Fruit fly (Drosophila melanogaster) whole organism, embryonic: ENCODE measurements around the gene Asator.

ENCODE experiments used
- Atf3 ChIP-seq: fragments of 200-800 bp; sonication (Bioruptor generic); optimal IDR thresholded peaks from 3 replicates; lab custom pipeline; 2016; ENCODE audit warnings: missing biosample characterization, missing genetic modification characterization
- Bdp1 ChIP-seq: fragments of 200-800 bp; sonication (Bioruptor generic); optimal IDR thresholded peaks from 3 replicates; lab custom pipeline; 2016; ENCODE audit warnings: missing biosample characterization, missing genetic modification characterization
- CG10209 ChIP-seq: fragments of 200-800 bp; sonication (Bioruptor generic); optimal IDR thresholded peaks from 3 replicates; lab custom pipeline; 2017; ENCODE audit warnings: missing biosample characterization, mild to moderate bottlenecking, missing genetic modification characterization, missing genetic modification reagents
- CG10431 ChIP-seq: fragments of 200-800 bp; sonication (Bioruptor generic); optimal IDR thresholded peaks from 3 replicates; lab custom pipeline; 2018; ENCODE audit warnings: missing biosample characterization, mild to moderate bottlenecking, missing genetic modification characterization
- CG11247 ChIP-seq: fragments of 200-800 bp; sonication (Bioruptor generic); IDR thresholded peaks from 2 replicates; pipeline ENCODE4 v1.3.6; 2022; ENCODE audit warnings: missing biosample characterization, missing genetic modification characterization
- CG12299 ChIP-seq: fragments of 200-800 bp; sonication (Bioruptor generic); optimal IDR thresholded peaks from 2 replicates; lab custom pipeline; 2018; ENCODE audit warnings: missing biosample characterization, mild to moderate bottlenecking, missing genetic modification characterization
- CG13424 ChIP-seq: fragments of 200-800 bp; sonication (Bioruptor generic); optimal IDR thresholded peaks from 2 replicates; lab custom pipeline; 2019; ENCODE audit warnings: missing biosample characterization, mild to moderate bottlenecking, missing genetic modification characterization, moderate library complexity
- CG17829 ChIP-seq: fragments of 200-800 bp; optimal IDR thresholded peaks from 2 replicates; lab custom pipeline; 2019; ENCODE audit warnings: missing biosample characterization, mild to moderate bottlenecking, missing genetic modification characterization, moderate library complexity
- CG2116 ChIP-seq: fragments of 200-800 bp; sonication (Bioruptor generic); optimal IDR thresholded peaks from 3 replicates; lab custom pipeline; 2018; ENCODE audit warnings: missing biosample characterization, mild to moderate bottlenecking, missing genetic modification characterization
- CG31388 ChIP-seq: fragments of 200-800 bp; sonication (Bioruptor generic); optimal IDR thresholded peaks from 2 replicates; lab custom pipeline; 2016; ENCODE audit warnings: missing biosample characterization, missing genetic modification characterization
- CG34376 ChIP-seq: fragments of 200-800 bp; sonication (Bioruptor generic); optimal IDR thresholded peaks from 2 replicates; lab custom pipeline; 2018; ENCODE audit warnings: missing biosample characterization, mild to moderate bottlenecking, missing genetic modification characterization
- CG9609 ChIP-seq: fragments of 200-800 bp; sonication (Bioruptor generic); optimal IDR thresholded peaks from 3 replicates; lab custom pipeline; 2016; ENCODE audit warnings: missing biosample characterization, missing genetic modification characterization
- CG9817 ChIP-seq: fragments of 200-800 bp; sonication (Bioruptor generic); optimal IDR thresholded peaks from 2 replicates; lab custom pipeline; 2018; ENCODE audit warnings: missing biosample characterization, mild to moderate bottlenecking, missing genetic modification characterization, moderate library complexity
- Camta ChIP-seq: fragments of 200-800 bp; sonication (Bioruptor generic); optimal IDR thresholded peaks from 2 replicates; lab custom pipeline; 2016; ENCODE audit warnings: missing biosample characterization, missing genetic modification characterization
- CrebB ChIP-seq: fragments of 200-800 bp; sonication (Bioruptor generic); optimal IDR thresholded peaks from 3 replicates; lab custom pipeline; 2018; ENCODE audit warnings: missing biosample characterization, mild to moderate bottlenecking, missing genetic modification characterization
- D19B ChIP-seq: fragments of 200-800 bp; sonication (Bioruptor generic); optimal IDR thresholded peaks from 2 replicates; lab custom pipeline; 2017; ENCODE audit warnings: missing biosample characterization, mild to moderate bottlenecking, missing genetic modification characterization
- ERR ChIP-seq: fragments of 200-800 bp; sonication (Bioruptor generic); optimal IDR thresholded peaks from 2 replicates; lab custom pipeline; 2016; ENCODE audit warnings: missing biosample characterization, missing genetic modification characterization
- Ets65A ChIP-seq: fragments of 200-800 bp; sonication (Bioruptor generic); peaks from one replicate; lab custom pipeline; 2016; ENCODE audit warnings: missing biosample characterization, missing genetic modification characterization
- Gug ChIP-seq: fragments of 200-800 bp; sonication (Bioruptor generic); IDR thresholded peaks from 4 replicates; pipeline ENCODE4 v1.3.6; 2022; ENCODE audit warnings: missing biosample characterization, missing genetic modification characterization
- HmgZ ChIP-seq: fragments of 200-800 bp; sonication (Bioruptor generic); optimal IDR thresholded peaks from 2 replicates; lab custom pipeline; 2018; ENCODE audit warnings: missing biosample characterization, mild to moderate bottlenecking, missing genetic modification characterization
- Hr39 ChIP-seq: fragments of >200 bp; optimal IDR thresholded peaks from 2 replicates; lab custom pipeline; 2017
- Hr78 ChIP-seq, 2 experiments: fragments of 200-800 bp in 1 of 2; fragments of >200 bp in 1 of 2; sonication (Bioruptor generic) in 1 of 2; optimal IDR thresholded peaks; 2 replicates each; lab custom pipeline; 2017 to 2019; ENCODE audit warnings: missing biosample characterization in 2 of 2, missing genetic modification characterization in 2 of 2, mild to moderate bottlenecking in 1 of 2, moderate library complexity in 1 of 2
- TFAM ChIP-seq: fragments of 200-800 bp; sonication (Bioruptor generic); optimal IDR thresholded peaks from 2 replicates; lab custom pipeline; 2017; ENCODE audit warnings: missing biosample characterization, missing genetic modification characterization, inconsistent platforms
- ac ChIP-seq: fragments of 200-800 bp; sonication (Bioruptor generic); optimal IDR thresholded peaks from 3 replicates; lab custom pipeline; 2017; ENCODE audit warnings: missing biosample characterization, mild to moderate bottlenecking, missing genetic modification characterization
- amos ChIP-seq: fragments of 200-800 bp; sonication (Bioruptor generic); IDR thresholded peaks from 2 replicates; pipeline ENCODE4 v1.3.6; 2022; ENCODE audit warnings: missing biosample characterization, missing genetic modification characterization; ENCODE audit not compliant: partially characterized antibody
- ase ChIP-seq: fragments of 200-800 bp; sonication (Bioruptor generic); IDR thresholded peaks from 3 replicates; pipeline ENCODE4 v1.3.6; 2022; ENCODE audit warnings: missing biosample characterization, missing genetic modification characterization
- bbx ChIP-seq: fragments of 200-800 bp; sonication (Bioruptor generic); IDR thresholded peaks from 2 replicates; pipeline ENCODE4 v1.3.6; 2022; ENCODE audit warnings: missing biosample characterization, missing genetic modification characterization; ENCODE audit not compliant: partially characterized antibody
- bowl ChIP-seq: fragments of 200-800 bp; sonication (Bioruptor generic); IDR thresholded peaks from 2 replicates; pipeline ENCODE4 v1.3.6; 2022; ENCODE audit warnings: missing biosample characterization, missing genetic modification characterization
- bsh ChIP-seq, 2 experiments: fragments of 200-800 bp; sonication (Bioruptor generic); optimal IDR thresholded peaks; 2 replicates each; lab custom pipeline; 2017 to 2018; ENCODE audit warnings: mild to moderate bottlenecking in 2 of 2, missing biosample characterization in 2 of 2, missing genetic modification characterization in 2 of 2, moderate library complexity in 1 of 2
- cato ChIP-seq: fragments of 200-800 bp; sonication (Bioruptor generic); optimal IDR thresholded peaks from 2 replicates; lab custom pipeline; 2016; ENCODE audit warnings: missing biosample characterization, missing genetic modification characterization, borderline replicate concordance
- ems ChIP-seq: fragments of 200-800 bp; sonication (Bioruptor generic); optimal IDR thresholded peaks from 3 replicates; lab custom pipeline; 2016; ENCODE audit warnings: missing biosample characterization, missing genetic modification characterization
- fd102C ChIP-seq: fragments of 200-800 bp; sonication (Bioruptor generic); optimal IDR thresholded peaks from 2 replicates; lab custom pipeline; 2018; ENCODE audit warnings: missing biosample characterization, mild to moderate bottlenecking, missing genetic modification characterization, moderate library complexity
- ftz-f1 ChIP-seq: fragments of 200-800 bp; sonication (Bioruptor generic); optimal IDR thresholded peaks from 2 replicates; lab custom pipeline; 2016; ENCODE audit warnings: missing biosample characterization, missing genetic modification characterization
- gro ChIP-seq: fragments of 200-800 bp; sonication (Bioruptor generic); optimal IDR thresholded peaks from 2 replicates; lab custom pipeline; 2016; ENCODE audit warnings: missing biosample characterization, missing genetic modification characterization
- jigr1 ChIP-seq: fragments of 200-800 bp; sonication (Bioruptor generic); IDR thresholded peaks from 3 replicates; pipeline ENCODE4 v1.3.6; 2022; ENCODE audit warnings: missing biosample characterization, missing genetic modification characterization
- kay ChIP-seq: fragments of 200-800 bp; sonication (Bioruptor generic); optimal IDR thresholded peaks from 2 replicates; lab custom pipeline; 2016; ENCODE audit warnings: missing biosample characterization, missing genetic modification characterization
- lov ChIP-seq, 2 experiments: fragments of 200-800 bp in 1 of 2; fragments of >200 bp in 1 of 2; sonication (Bioruptor generic) in 1 of 2; IDR thresholded peaks in 1 of 2; optimal IDR thresholded peaks in 1 of 2; 2 replicates in 1 of 2; 3 replicates in 1 of 2; pipeline versions ENCODE4 v1.3.6 to Lab custom; 2017 to 2022; ENCODE audit warnings: missing biosample characterization in 1 of 2, missing genetic modification characterization in 1 of 2
- phol ChIP-seq: fragments of 200-800 bp; sonication (Bioruptor generic); optimal IDR thresholded peaks from 3 replicates; lab custom pipeline; 2018; ENCODE audit warnings: missing biosample characterization, mild to moderate bottlenecking, missing genetic modification characterization, moderate library complexity
- psq ChIP-seq: fragments of 200-800 bp; sonication (Bioruptor generic); optimal IDR thresholded peaks from 2 replicates; lab custom pipeline; 2017; ENCODE audit warnings: missing biosample characterization, missing genetic modification characterization
- pzg ChIP-seq: fragments of 200-800 bp; sonication (Bioruptor generic); optimal IDR thresholded peaks from 3 replicates; lab custom pipeline; 2018; ENCODE audit warnings: missing biosample characterization, mild to moderate bottlenecking, missing genetic modification characterization, moderate library complexity
- repo ChIP-seq: fragments of 200-800 bp; sonication (Bioruptor generic); optimal IDR thresholded peaks from 2 replicates; lab custom pipeline; 2016; ENCODE audit warnings: missing biosample characterization, missing genetic modification characterization
- rib ChIP-seq: fragments of 200-800 bp; sonication (Bioruptor generic); IDR thresholded peaks from 2 replicates; pipeline ENCODE4 v1.3.6; 2022; ENCODE audit warnings: missing biosample characterization, missing genetic modification characterization
- row ChIP-seq: fragments of 200-800 bp; sonication (Bioruptor generic); IDR thresholded peaks from 3 replicates; pipeline ENCODE4 v1.3.6; 2022; ENCODE audit warnings: missing biosample characterization, missing genetic modification characterization
- tap ChIP-seq: fragments of 200-800 bp; optimal IDR thresholded peaks from 3 replicates; lab custom pipeline; 2019; ENCODE audit warnings: missing biosample characterization, mild to moderate bottlenecking, missing genetic modification characterization, moderate library complexity
- tup ChIP-seq: fragments of 200-800 bp; sonication (Bioruptor generic); optimal IDR thresholded peaks from 2 replicates; lab custom pipeline; 2016; ENCODE audit warnings: missing biosample characterization, mild to moderate bottlenecking, missing genetic modification characterization, moderate library complexity
- twi ChIP-seq: fragments of 200-800 bp; optimal IDR thresholded peaks from 2 replicates; lab custom pipeline; 2019; ENCODE audit warnings: missing biosample characterization, mild to moderate bottlenecking, missing genetic modification characterization, moderate library complexity
- tx ChIP-seq: fragments of 200-800 bp; sonication (Bioruptor generic); optimal IDR thresholded peaks from 2 replicates; lab custom pipeline; 2016; ENCODE audit warnings: missing biosample characterization, missing genetic modification characterization
- zfh1 ChIP-seq: fragments of 200-800 bp; sonication (Bioruptor generic); IDR thresholded peaks from 3 replicates; pipeline ENCODE4 v1.3.6; 2022; ENCODE audit warnings: missing biosample characterization, missing genetic modification characterization
- zfh2 ChIP-seq: fragments of 200-800 bp; sonication (Bioruptor generic); optimal IDR thresholded peaks from 2 replicates; lab custom pipeline; 2016; ENCODE audit warnings: missing biosample characterization, missing genetic modification characterization

Asator gene

dm6 chr4:424630-425327 lies 64.0 kb downstream of the Asator start (continued):
- TF ChIP-seq Gug (GFP tag; lab: Robert Waterston, UW) (no peak; the same call in 2 of the 4 replicates), ase (GFP tag; lab: Robert Waterston, UW) (no peak; the same call in 1 of the 3 replicates), ems (peak; percentile 82), row (GFP tag; lab: Robert Waterston, UW) (peak; percentile 61; the same call in 2 of the 3 replicates), Hr39 (lab: Kevin White, UChicago) (no peak), amos (GFP tag; lab: Robert Waterston, UW) (peak; percentile 77), kay (GFP tag; lab: Kevin White, UChicago) (peak; percentile 45), Hr78 (GFP tag; optimal IDR thresholded peaks at IDR 0.05; lab: Kevin White, UChicago) (no peak), CG9817 (tag; lab: Kevin White, UChicago) (peak; percentile 92), CrebB (tag; lab: Kevin White, UChicago) (peak; percentile 85), phol (tag; lab: Kevin White, UChicago) (peak; percentile 86), pzg (GFP tag; lab: Kevin White, UChicago) (no peak), HmgZ (tag; lab: Kevin White, UChicago) (peak; percentile 95), CG12299 (tag; lab: Kevin White, UChicago) (peak; percentile 75), CG2116 (peak; percentile 66), rib (GFP tag; lab: Robert Waterston, UW) (peak; percentile 82), Ets65A (GFP tag; lab: Kevin White, UChicago) (peak; percentile 100), CG9609 (GFP tag; lab: Kevin White, UChicago) (peak; percentile 90), twi (peak; percentile 76), CG34376 (peak; percentile 86), bowl (GFP tag; lab: Robert Waterston, UW) (peak; percentile 77), psq (GFP tag; lab: Kevin White, UChicago) (peak; percentile 73), CG31388 (GFP tag; lab: Kevin White, UChicago) (peak; percentile 81), TFAM (GFP tag; lab: Kevin White, UChicago) (peak; percentile 54), D19B (GFP tag; lab: Kevin White, UChicago) (peak; percentile 75), Camta (GFP tag; lab: Kevin White, UChicago) (peak; percentile 94), zfh1 (GFP tag; lab: Robert Waterston, UW) (peak; percentile 92), Atf3 (GFP tag; lab: Kevin White, UChicago) (peak; percentile 95), CG10209 (GFP tag; lab: Kevin White, UChicago) (peak; percentile 86), bsh (GFP tag; optimal IDR thresholded peaks at IDR 0.05; lab: Kevin White, UChicago) (peak; percentile 27 to 91), CG11247 (GFP tag; lab: Robert Waterston, UW) (no peak; the same call in 1 of the 2 replicates), Bdp1 (GFP tag; lab: Kevin White, UChicago) (peak; percentile 85), CG13424 (peak; percentile 92), fd102C (peak; percentile 83), CG17829 (tag; lab: Kevin White, UChicago) (peak; percentile 93), jigr1 (no peak), lov (optimal IDR thresholded peaks at IDR 0.05; lab: Kevin White, UChicago) (no peak), lov (GFP tag; IDR thresholded peaks at IDR 0.05; lab: Robert Waterston, UW) (no peak; the same call in 2 of the 3 replicates), ftz-f1 (GFP tag; lab: Kevin White, UChicago) (peak; percentile 33), tap (tag; lab: Kevin White, UChicago) (peak; percentile 78), tx (GFP tag; lab: Kevin White, UChicago) (peak; percentile 87), ac (GFP tag; lab: Kevin White, UChicago) (peak; percentile 74), ERR (GFP tag; lab: Kevin White, UChicago) (peak; percentile 81), bbx (GFP tag; lab: Robert Waterston, UW) (peak; percentile 75), repo (GFP tag; lab: Kevin White, UChicago) (peak; percentile 95), cato (GFP tag; lab: Kevin White, UChicago) (peak; percentile 87), tup (GFP tag; lab: Kevin White, UChicago) (peak; percentile 65), zfh2 (GFP tag; lab: Kevin White, UChicago) (peak; percentile 84), CG10431 (GFP tag; lab: Kevin White, UChicago) (peak; percentile 84), gro (GFP tag; lab: Kevin White, UChicago) (peak; percentile 88)
